Fruit fly (Drosophila melanogaster) whole organism, embryonic: ENCODE results near the gene Hr83.

Source experiments
- Aef1 ChIP-seq: fragments of 200-800 bp; sonication (Bioruptor generic); IDR thresholded peaks from 3 replicates; pipeline ENCODE4 v1.3.6; 2022; ENCODE audit warnings: missing biosample characterization, missing genetic modification characterization
- BEAF-32 ChIP-seq: fragments of 200-800 bp; sonication (Bioruptor generic); optimal IDR thresholded peaks from 3 replicates; lab custom pipeline; 2017; ENCODE audit warnings: missing biosample characterization, missing genetic modification characterization, mild to moderate bottlenecking, moderate library complexity, missing genetic modification reagents
- BtbVII ChIP-seq: fragments of 200-800 bp; sonication (Bioruptor generic); optimal IDR thresholded peaks from 3 replicates; lab custom pipeline; 2017; ENCODE audit warnings: missing biosample characterization, mild to moderate bottlenecking, missing genetic modification characterization
- CG10209 ChIP-seq: fragments of 200-800 bp; sonication (Bioruptor generic); optimal IDR thresholded peaks from 3 replicates; lab custom pipeline; 2017; ENCODE audit warnings: missing biosample characterization, mild to moderate bottlenecking, missing genetic modification characterization, missing genetic modification reagents
- CG10274 ChIP-seq: fragments of 200-800 bp; sonication (Bioruptor generic); optimal IDR thresholded peaks from 3 replicates; lab custom pipeline; 2017; ENCODE audit warnings: missing biosample characterization, mild to moderate bottlenecking, missing genetic modification characterization
- CG11247 ChIP-seq: fragments of 200-800 bp; sonication (Bioruptor generic); IDR thresholded peaks from 2 replicates; pipeline ENCODE4 v1.3.6; 2022; ENCODE audit warnings: missing biosample characterization, missing genetic modification characterization
- CG11695 ChIP-seq: fragments of 200-800 bp; sonication (Bioruptor generic); IDR thresholded peaks from 3 replicates; pipeline ENCODE4 v1.3.6; 2022; ENCODE audit warnings: missing biosample characterization, missing genetic modification characterization
- CG11723 ChIP-seq: fragments of 200-800 bp; sonication (Bioruptor generic); optimal IDR thresholded peaks from 2 replicates; lab custom pipeline; 2017; ENCODE audit warnings: missing biosample characterization, mild to moderate bottlenecking, missing genetic modification characterization
- CG1603 ChIP-seq: fragments of 200-800 bp; sonication (Bioruptor generic); optimal IDR thresholded peaks from 2 replicates; lab custom pipeline; 2019; ENCODE audit warnings: missing biosample characterization, mild to moderate bottlenecking, missing genetic modification characterization, moderate library complexity
- CG17568 ChIP-seq: fragments of 200-800 bp; sonication (Bioruptor generic); optimal IDR thresholded peaks from 2 replicates; lab custom pipeline; 2018; ENCODE audit warnings: missing biosample characterization, mild to moderate bottlenecking, missing genetic modification characterization, moderate library complexity
- CG31441 ChIP-seq: fragments of 200-800 bp; sonication (Bioruptor generic); IDR thresholded peaks from 2 replicates; pipeline ENCODE4 v1.3.6; 2022; ENCODE audit warnings: missing biosample characterization, missing genetic modification characterization
- CG33557 ChIP-seq: fragments of 200-800 bp; sonication (Bioruptor generic); optimal IDR thresholded peaks from 2 replicates; lab custom pipeline; 2019; ENCODE audit warnings: missing biosample characterization, mild to moderate bottlenecking, missing genetic modification characterization, moderate library complexity
- CG3407 ChIP-seq: fragments of 200-800 bp; sonication (Bioruptor generic); optimal IDR thresholded peaks from 2 replicates; lab custom pipeline; 2018; ENCODE audit warnings: missing biosample characterization, mild to moderate bottlenecking, missing genetic modification characterization
- CG3726 ChIP-seq: fragments of 200-800 bp; sonication (Bioruptor generic); IDR thresholded peaks from 3 replicates; pipeline ENCODE4, ENCODE4 v1.3.6; 2022; ENCODE audit warnings: missing biosample characterization, missing genetic modification characterization
- CG4282 ChIP-seq: fragments of 200-800 bp; sonication (Bioruptor generic); optimal IDR thresholded peaks from 2 replicates; lab custom pipeline; 2016; ENCODE audit warnings: missing biosample characterization, missing genetic modification characterization
- CG4328 ChIP-seq: fragments of 200-800 bp; sonication (Bioruptor generic); optimal IDR thresholded peaks from 3 replicates; lab custom pipeline; 2017; ENCODE audit warnings: missing biosample characterization, missing genetic modification reagents, missing genetic modification characterization
- CG6254 ChIP-seq: fragments of 200-800 bp; sonication (Bioruptor generic); optimal IDR thresholded peaks from 3 replicates; lab custom pipeline; 2017; ENCODE audit warnings: mild to moderate bottlenecking, missing biosample characterization, missing genetic modification reagents, missing genetic modification characterization
- CG7839 ChIP-seq: fragments of 200-800 bp; sonication (Bioruptor generic); optimal IDR thresholded peaks from 3 replicates; lab custom pipeline; 2018; ENCODE audit warnings: missing biosample characterization, mild to moderate bottlenecking, missing genetic modification characterization, moderate library complexity
- CG8765 ChIP-seq: fragments of 200-800 bp; sonication (Bioruptor generic); IDR thresholded peaks from 2 replicates; pipeline ENCODE4 v1.3.6; 2022; ENCODE audit warnings: missing biosample characterization, missing genetic modification characterization
- CrebB ChIP-seq: fragments of 200-800 bp; sonication (Bioruptor generic); optimal IDR thresholded peaks from 3 replicates; lab custom pipeline; 2018; ENCODE audit warnings: missing biosample characterization, mild to moderate bottlenecking, missing genetic modification characterization
- Elba2 ChIP-seq: fragments of 200-800 bp; sonication (Bioruptor generic); optimal IDR thresholded peaks from 3 replicates; lab custom pipeline; 2016; ENCODE audit warnings: missing biosample characterization, missing genetic modification characterization
- Fer3 ChIP-seq: fragments of 200-800 bp; sonication (Bioruptor generic); optimal IDR thresholded peaks from 2 replicates; lab custom pipeline; 2018; ENCODE audit warnings: missing biosample characterization, mild to moderate bottlenecking, missing genetic modification characterization, moderate library complexity
- H15 ChIP-seq: fragments of 200-800 bp; sonication (Bioruptor generic); IDR thresholded peaks from 3 replicates; pipeline ENCODE4 v1.3.6; 2022; ENCODE audit warnings: missing biosample characterization, missing genetic modification characterization
- Hand ChIP-seq: fragments of 200-800 bp; sonication (Bioruptor generic); optimal IDR thresholded peaks from 2 replicates; lab custom pipeline; 2017; ENCODE audit warnings: mild to moderate bottlenecking, missing biosample characterization, missing genetic modification reagents, missing genetic modification characterization
- Mrtf ChIP-seq: fragments of 200-800 bp; sonication (Bioruptor generic); IDR thresholded peaks from 3 replicates; pipeline ENCODE4 v1.3.6; 2022; ENCODE audit warnings: missing biosample characterization, missing genetic modification characterization
- Myb ChIP-seq: fragments of 200-800 bp; sonication (Bioruptor generic); optimal IDR thresholded peaks from 2 replicates; lab custom pipeline; 2016; ENCODE audit warnings: missing biosample characterization, missing genetic modification characterization
- Pdp1 ChIP-seq, 2 experiments: fragments of 200-800 bp; sonication (Bioruptor generic); optimal IDR thresholded peaks; 3 replicates each; lab custom pipeline; 2016; ENCODE audit warnings: missing biosample characterization in 2 of 2, missing genetic modification characterization in 2 of 2, mild to moderate bottlenecking in 1 of 2, moderate library complexity in 1 of 2
- Rfx ChIP-seq: fragments of 200-800 bp; sonication (Bioruptor generic); IDR thresholded peaks from 2 replicates; pipeline ENCODE4 v1.3.6; 2022; ENCODE audit warnings: missing biosample characterization, missing genetic modification characterization
- Sry-β ChIP-seq: fragments of 200-800 bp; sonication (Bioruptor generic); optimal IDR thresholded peaks from 2 replicates; lab custom pipeline; 2018; ENCODE audit warnings: missing biosample characterization, mild to moderate bottlenecking, missing genetic modification characterization, moderate library complexity
- Xbp1 ChIP-seq: fragments of 200-800 bp; sonication (Bioruptor generic); optimal IDR thresholded peaks from 3 replicates; lab custom pipeline; 2016; ENCODE audit warnings: missing biosample characterization, mild to moderate bottlenecking, missing genetic modification characterization
- Xrp1 ChIP-seq: fragments of 200-800 bp; sonication (Bioruptor generic); IDR thresholded peaks from 2 replicates; pipeline ENCODE4 v1.3.6; 2022; ENCODE audit warnings: missing biosample characterization, missing genetic modification characterization
- ci ChIP-seq: fragments of 200-800 bp; sonication (Bioruptor generic); IDR thresholded peaks from 3 replicates; pipeline ENCODE4 v1.3.6; 2022; ENCODE audit warnings: missing biosample characterization, missing genetic modification characterization
- crc ChIP-seq: fragments of 200-800 bp; sonication (Bioruptor generic); optimal IDR thresholded peaks from 2 replicates; lab custom pipeline; 2016; ENCODE audit warnings: missing biosample characterization, missing genetic modification characterization
- dmrt99B ChIP-seq: fragments of 200-800 bp; sonication (Bioruptor generic); optimal IDR thresholded peaks from 2 replicates; lab custom pipeline; 2018; ENCODE audit warnings: missing biosample characterization, mild to moderate bottlenecking, missing genetic modification characterization, moderate library complexity
- fd102C ChIP-seq: fragments of 200-800 bp; sonication (Bioruptor generic); optimal IDR thresholded peaks from 2 replicates; lab custom pipeline; 2018; ENCODE audit warnings: missing biosample characterization, mild to moderate bottlenecking, missing genetic modification characterization, moderate library complexity
- ftz-f1 ChIP-seq: fragments of 200-800 bp; sonication (Bioruptor generic); optimal IDR thresholded peaks from 2 replicates; lab custom pipeline; 2016; ENCODE audit warnings: missing biosample characterization, missing genetic modification characterization
- gfzf ChIP-seq: fragments of 200-800 bp; sonication (Bioruptor generic); optimal IDR thresholded peaks from 2 replicates; lab custom pipeline; 2016; ENCODE audit warnings: missing biosample characterization, mild to moderate bottlenecking, missing genetic modification characterization, moderate library complexity
- h ChIP-seq: fragments of >200 bp; optimal IDR thresholded peaks from 2 replicates; lab custom pipeline; 2017
- maf-S ChIP-seq: fragments of 200-800 bp; sonication (Bioruptor generic); optimal IDR thresholded peaks from 2 replicates; lab custom pipeline; 2016; ENCODE audit warnings: missing biosample characterization, missing genetic modification characterization
- mld ChIP-seq: fragments of 200-800 bp; sonication (Bioruptor generic); IDR thresholded peaks from 3 replicates; pipeline ENCODE4 v1.3.6; 2022; ENCODE audit warnings: missing biosample characterization, missing genetic modification characterization; ENCODE audit not compliant: partially characterized antibody
- nerfin-1 ChIP-seq: fragments of 200-800 bp; sonication (Bioruptor generic); optimal IDR thresholded peaks from 3 replicates; lab custom pipeline; 2019; ENCODE audit warnings: missing biosample characterization, mild to moderate bottlenecking, missing genetic modification characterization, moderate library complexity
- pb ChIP-seq: fragments of 200-800 bp; sonication (Bioruptor generic); optimal IDR thresholded peaks from 3 replicates; lab custom pipeline; 2016; ENCODE audit warnings: missing biosample characterization, missing genetic modification characterization
- prd ChIP-seq, 3 experiments: fragments of >200 bp in 2 of 3; fragments of 200-800 bp in 1 of 3; sonication (Bioruptor generic) in 1 of 3; optimal IDR thresholded peaks in 2 of 3; IDR thresholded peaks in 1 of 3; 2 replicates in 2 of 3; 3 replicates in 1 of 3; pipeline versions ENCODE4 v1.3.6 to Lab custom; 2017 to 2022; ENCODE audit warnings: missing biosample characterization in 1 of 3, missing genetic modification characterization in 1 of 3
- psq ChIP-seq: fragments of 200-800 bp; sonication (Bioruptor generic); optimal IDR thresholded peaks from 2 replicates; lab custom pipeline; 2017; ENCODE audit warnings: missing biosample characterization, missing genetic modification characterization
- salm ChIP-seq: fragments of 200-800 bp; sonication (Bioruptor generic); optimal IDR thresholded peaks from 2 replicates; lab custom pipeline; 2018; ENCODE audit warnings: missing biosample characterization, mild to moderate bottlenecking, missing genetic modification characterization
- sens ChIP-seq: fragments of 200-800 bp; sonication (Bioruptor generic); peaks from one replicate; lab custom pipeline; 2016; ENCODE audit warnings: missing biosample characterization, missing genetic modification characterization
- sr ChIP-seq: fragments of 200-800 bp; sonication (Bioruptor generic); IDR thresholded peaks from 3 replicates; pipeline ENCODE4 v1.3.6; 2022; ENCODE audit warnings: missing biosample characterization, missing genetic modification characterization
- tna ChIP-seq: fragments of 200-800 bp; sonication (Bioruptor generic); IDR thresholded peaks from 2 replicates; pipeline ENCODE4 v1.3.6; 2022; ENCODE audit warnings: missing biosample characterization, missing genetic modification characterization; ENCODE audit not compliant: partially characterized antibody
- vfl ChIP-seq: fragments of 200-800 bp; sonication (Bioruptor generic); optimal IDR thresholded peaks from 2 replicates; lab custom pipeline; 2016; ENCODE audit warnings: missing biosample characterization, missing genetic modification characterization
- vnd ChIP-seq: fragments of 200-800 bp; sonication (Bioruptor generic); IDR thresholded peaks from 3 replicates; pipeline ENCODE4 v1.3.6; 2022; ENCODE audit warnings: missing biosample characterization, missing genetic modification characterization; ENCODE audit not compliant: partially characterized antibody

Hr83 gene

dm6 chr3R:6368100-6368499 is 19.1 kb downstream of the Hr83 start, which contains the start of gene CG42724 (continued):
- TF ChIP-seq Sry-β (GFP tag; lab: Kevin White, UChicago) (no peak), CG1603 (tag; lab: Kevin White, UChicago) (peak; percentile 91), Mrtf (GFP tag; lab: Robert Waterston, UW) (0 out of 3 replicates have a peak, but pooled peaks have one; percentile 44), CrebB (tag; lab: Kevin White, UChicago) (peak; percentile 63), Hand (GFP tag; lab: Kevin White, UChicago) (no peak), CG8765 (GFP tag; lab: Robert Waterston, UW) (no peak), CG11247 (GFP tag; lab: Robert Waterston, UW) (peak; percentile 60; the same call in 1 of the 2 replicates), Elba2 (GFP tag; lab: Kevin White, UChicago) (peak; percentile 17), pb (GFP tag; lab: Kevin White, UChicago) (peak; percentile 9), CG11695 (GFP tag; lab: Robert Waterston, UW) (no peak), sr (no peak), prd (optimal IDR thresholded peaks at IDR 0.05; lab: Kevin White, UChicago) (no peak), prd (GFP tag; IDR thresholded peaks at IDR 0.05; lab: Robert Waterston, UW) (peak; percentile 78), CG3407 (GFP tag; lab: Kevin White, UChicago) (no peak), h (lab: Kevin White, UChicago) (no peak), CG7839 (tag; lab: Kevin White, UChicago) (no peak), Fer3 (tag; lab: Kevin White, UChicago) (no peak), vfl (GFP tag; lab: Kevin White, UChicago) (peak; percentile 37), CG11723 (no peak), gfzf (GFP tag; lab: Kevin White, UChicago) (no peak), CG3726 (GFP tag; lab: Robert Waterston, UW) (no peak), Xrp1 (GFP tag; lab: Robert Waterston, UW) (peak; percentile 64), CG4328 (no peak), CG10209 (GFP tag; lab: Kevin White, UChicago) (no peak), CG10274 (GFP tag; lab: Kevin White, UChicago) (no peak), crc (peak; percentile 46), CG31441 (GFP tag; lab: Robert Waterston, UW) (no peak), psq (GFP tag; lab: Kevin White, UChicago) (no peak), Rfx (peak; percentile 80), Xbp1 (GFP tag; lab: Kevin White, UChicago) (peak; percentile 67), vnd (GFP tag; lab: Robert Waterston, UW) (peak; percentile 37; the same call in 1 of the 3 replicates), H15 (GFP tag; lab: Robert Waterston, UW) (peak; percentile 44; the same call in 1 of the 3 replicates), CG33557 (no peak), Pdp1 (GFP tag; optimal IDR thresholded peaks at IDR 0.05; lab: Kevin White, UChicago) (peak; percentile 74 to 80), BtbVII (GFP tag; lab: Kevin White, UChicago) (no peak), BEAF-32 (GFP tag; lab: Kevin White, UChicago) (peak; percentile 59), nerfin-1 (tag; lab: Kevin White, UChicago) (no peak), ci (GFP tag; lab: Robert Waterston, UW) (peak; percentile 79), dmrt99B (no peak), fd102C (GFP tag; lab: Kevin White, UChicago) (no peak), Myb (GFP tag; lab: Kevin White, UChicago) (peak; percentile 66), salm (no peak), CG4282 (GFP tag; lab: Kevin White, UChicago) (peak; percentile 49), tna (GFP tag; lab: Robert Waterston, UW) (no peak), CG17568 (GFP tag; lab: Kevin White, UChicago) (no peak), maf-S (GFP tag; lab: Kevin White, UChicago) (peak; percentile 65), ftz-f1 (no peak), sens (GFP tag; lab: Kevin White, UChicago) (peak; percentile 96), CG6254 (GFP tag; lab: Kevin White, UChicago) (no peak), mld (GFP tag; lab: Robert Waterston, UW) (no peak), Aef1 (GFP tag; lab: Robert Waterston, UW) (peak; percentile 39; the same call in 2 of the 3 replicates)
